Fruit fly (Drosophila melanogaster): ENCODE data around the gene CG31816.

dm6 chr2L:16520475-16521344 lies 21.6 kb upstream of the CG31816 start:
- TF ChIP-seq EcR (GFP tag; optimal IDR thresholded peaks at IDR 0.05) (no peak), usp (GFP tag; optimal IDR thresholded peaks at IDR 0.05) (no peak), CG8478 (optimal IDR thresholded peaks at IDR 0.05) (no peak), psq (optimal IDR thresholded peaks at IDR 0.05) (no peak)

Measured in whole organism.